Fruit fly (Drosophila melanogaster): ENCODE results near the gene t-Grip84.

dm6 chr3L:7544639-7545183, 46.1 kb downstream of the t-Grip84 start:
- TF ChIP-seq Blimp-1 (GFP tag; optimal IDR thresholded peaks at IDR 0.05) (no peak), Hr4 (GFP tag; optimal IDR thresholded peaks at IDR 0.05) (peak; percentile 59), cyc (GFP tag; optimal IDR thresholded peaks at IDR 0.05) (no peak), CG1621 (tag; optimal IDR thresholded peaks at IDR 0.05) (no peak), net (GFP tag; optimal IDR thresholded peaks at IDR 0.05) (no peak), CG16779 (tag; optimal IDR thresholded peaks at IDR 0.05) (no peak), lz (GFP tag; optimal IDR thresholded peaks at IDR 0.05) (no peak), eg (GFP tag; IDR thresholded peaks at IDR 0.05) (no peak), fd59A (GFP tag; optimal IDR thresholded peaks at IDR 0.05) (no peak), CG8119 (GFP tag; IDR thresholded peaks at IDR 0.05) (no peak), ss (GFP tag; optimal IDR thresholded peaks at IDR 0.05) (no peak), fkh (GFP tag; optimal IDR thresholded peaks at IDR 0.05) (no peak)

Measured in whole organism, prepupa.